Worm (Caenorhabditis elegans): ENCODE measurements around the gene srbc-71.

Gene srbc-71

DNA sequence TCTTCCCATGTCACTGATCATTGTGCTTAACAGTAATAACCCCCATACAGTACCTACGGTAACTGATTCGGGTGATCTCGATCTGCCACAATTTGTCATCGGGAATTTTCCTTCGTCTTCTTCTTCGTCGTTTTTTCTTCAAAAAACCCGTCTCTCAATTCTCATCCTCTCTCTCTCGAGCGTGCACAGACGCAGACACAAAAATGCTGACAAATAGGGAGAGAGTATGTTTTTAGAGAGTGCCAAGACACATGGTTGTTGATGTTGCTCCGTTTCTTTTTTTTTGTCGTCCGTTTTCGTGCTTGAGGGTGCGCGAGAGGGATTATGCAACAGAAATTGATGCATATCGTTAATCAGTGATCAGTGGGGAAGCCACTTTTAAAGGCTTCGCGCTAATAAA lies 10.4 kb downstream of the srbc-71 start (continued):
- TF ChIP-seq egrh-3 (GFP tag; IDR thresholded peaks at IDR 0.05): no peak
- TF ChIP-seq ets-4 (GFP tag; optimal IDR thresholded peaks at IDR 0.05): no peak
- no peak for TF ChIP-seq F57A8.1 (GFP tag; optimal IDR thresholded peaks at IDR 0.05)
- no peak for TF ChIP-seq F23B12.7 (tag; optimal IDR thresholded peaks at IDR 0.05; ENCODE audit: insufficient read depth)
- no peak for TF ChIP-seq him-1 (tag; optimal IDR thresholded peaks at IDR 0.05)
- TF ChIP-seq K12H6.12 (tag; optimal IDR thresholded peaks at IDR 0.05): peak; percentile 76
- no peak for TF ChIP-seq rcor-1 (GFP tag; IDR thresholded peaks at IDR 0.05)
- TF ChIP-seq ztf-22 (GFP tag; optimal IDR thresholded peaks at IDR 0.05): no peak
- TF ChIP-seq somi-1 (GFP tag; optimal IDR thresholded peaks at IDR 0.05): no peak
- TF ChIP-seq bed-1 (GFP tag; IDR thresholded peaks at IDR 0.05): no peak
- 0 out of 2 replicates have a peak, but pooled peaks have one; percentile 43 for TF ChIP-seq egl-44 (GFP tag; IDR thresholded peaks at IDR 0.05)
- no peak for TF ChIP-seq lin-26 (GFP tag; IDR thresholded peaks at IDR 0.05)
- TF ChIP-seq cebp-1 (GFP tag; IDR thresholded peaks at IDR 0.05): no peak
- peak; percentile 36 for TF ChIP-seq cebp-1 (tag; optimal IDR thresholded peaks at IDR 0.05)
- TF ChIP-seq D2030.7 (GFP tag; IDR thresholded peaks at IDR 0.05): no peak

DNA sequence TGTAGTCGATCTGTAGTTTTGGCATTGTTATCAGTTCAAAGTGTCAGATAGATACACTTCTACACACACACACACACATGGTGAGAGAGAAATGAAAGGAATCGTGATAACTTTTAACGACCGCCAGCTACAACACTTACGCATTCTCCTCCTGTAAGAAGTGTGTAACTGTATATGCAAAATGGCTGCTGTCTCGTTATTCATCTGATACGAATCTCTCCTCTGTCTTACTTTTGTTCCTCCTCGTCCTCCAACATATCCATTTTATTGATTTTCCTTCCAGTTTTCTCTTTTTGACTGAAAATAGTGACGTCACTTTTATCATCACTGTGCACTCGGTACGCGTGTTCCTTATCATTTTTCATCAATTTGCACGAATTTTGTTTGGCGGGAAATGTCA lies 13.0 kb downstream of the srbc-71 start:
- TF ChIP-seq mcd-1 (GFP tag; IDR thresholded peaks at IDR 0.05) (no peak), nhr-80 (tag; optimal IDR thresholded peaks at IDR 0.05) (peak; percentile 54), atf-7 (tag; optimal IDR thresholded peaks at IDR 0.05) (peak; percentile 95)

DNA sequence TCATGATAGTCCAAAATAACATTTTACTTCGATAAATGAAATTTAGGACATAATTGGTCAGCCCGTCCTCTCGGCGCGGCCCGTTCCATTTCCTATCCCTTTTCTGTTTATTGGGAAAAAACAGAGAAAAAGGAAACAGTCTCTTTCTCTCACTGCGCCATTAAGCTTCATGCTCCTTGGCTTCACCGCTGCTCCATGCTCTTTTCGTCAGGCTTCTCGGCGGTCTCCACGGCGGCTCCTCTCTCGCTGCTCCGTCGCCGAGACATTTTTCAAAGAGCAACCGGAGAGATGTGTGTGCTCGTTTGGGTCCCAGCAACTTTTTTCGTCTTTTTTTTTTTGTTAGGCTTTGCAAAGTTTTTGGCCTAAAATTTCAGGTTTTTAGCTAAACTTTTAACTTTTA lies 14.9 kb downstream of the srbc-71 start:
- TF ChIP-seq snpc-3.4 (tag; optimal IDR thresholded peaks at IDR 0.05) (no peak), zfh-2 (GFP tag; conservative IDR thresholded peaks at IDR 0.05) (peak; percentile 90)

DNA sequence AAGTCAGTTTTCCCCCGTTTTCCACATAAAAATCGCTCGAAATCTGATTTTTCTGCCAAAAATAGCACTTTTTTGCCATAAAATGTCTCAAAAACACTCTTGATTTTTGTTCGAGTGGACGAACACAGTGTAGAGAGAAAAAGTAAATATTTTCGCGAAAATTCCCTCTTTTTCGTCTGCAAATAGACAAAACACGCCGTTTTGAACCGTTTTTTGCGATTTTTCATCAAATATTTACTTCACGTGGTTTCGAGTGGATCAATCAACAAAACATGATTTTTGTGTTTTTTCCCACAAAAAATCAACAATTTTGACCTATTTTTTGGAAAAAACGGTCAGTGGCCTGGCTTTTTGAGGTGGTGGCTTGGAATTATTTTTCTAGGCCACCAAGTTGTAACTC lies 16.7 kb downstream of the srbc-71 start:
- TF ChIP-seq attf-3 (GFP tag; conservative IDR thresholded peaks at IDR 0.05) (no peak), pha-4 (tag; optimal IDR thresholded peaks at IDR 0.05) (peak; percentile 45)

DNA sequence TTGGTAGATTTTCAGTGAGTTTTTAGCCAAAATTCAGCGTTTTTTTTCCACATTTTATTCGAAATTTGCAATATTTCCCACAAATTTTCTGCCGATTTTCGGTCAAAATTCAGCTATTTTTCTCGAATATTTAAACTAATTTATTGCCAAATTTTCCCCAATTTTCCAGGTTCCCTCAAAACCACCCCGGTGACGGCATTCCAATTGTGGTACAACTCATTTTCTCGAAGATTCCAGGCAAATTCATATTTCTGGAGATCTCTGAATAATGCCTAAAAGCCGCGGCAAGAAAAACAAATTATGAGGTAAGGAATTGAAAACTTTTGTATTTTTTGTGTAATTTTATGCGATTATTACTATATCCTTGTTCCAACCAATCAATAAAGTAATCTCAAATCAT lies 18.7 kb downstream of the srbc-71 start, which contains the start of gene osgn-1:
Gene osgn-1 (plus strand): TSS at position 301 of the 400 bp plus-strand sequence.
- TF ChIP-seq hmg-20 (GFP tag; IDR thresholded peaks at IDR 0.05): no peak
- no peak for TF ChIP-seq nhr-27 (tag; optimal IDR thresholded peaks at IDR 0.05)

DNA sequence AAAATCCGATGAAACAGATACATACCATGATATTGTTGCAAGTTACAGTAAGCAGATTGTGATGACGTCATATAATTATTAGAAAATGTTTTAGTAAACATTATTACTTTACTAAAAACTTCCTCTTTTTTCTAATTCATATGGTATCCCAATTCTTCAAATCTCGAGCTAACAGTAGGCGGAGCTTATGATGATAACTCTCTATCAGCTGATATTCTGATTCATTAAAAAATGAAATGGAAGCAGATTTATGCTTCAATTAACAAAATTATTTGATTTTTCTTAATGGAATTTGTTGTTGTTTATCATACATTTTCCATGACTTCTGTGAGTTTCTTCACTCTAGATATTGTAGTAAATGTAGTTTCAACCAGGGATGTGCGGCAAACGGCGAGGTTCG lies 21.5 kb downstream of the srbc-71 start, which contains the start of gene pax-2:
Gene pax-2 (minus strand): TSS at position 101 of the 400 bp plus-strand sequence.
- no peak for TF ChIP-seq tbp1 (GFP tag; optimal IDR thresholded peaks at IDR 0.05)
- no peak for TF ChIP-seq F37B4.10 (GFP tag; IDR thresholded peaks at IDR 0.05)
- TF ChIP-seq Y56A3A.18 (GFP tag; IDR thresholded peaks at IDR 0.05): no peak
- TF ChIP-seq him-1 (tag; optimal IDR thresholded peaks at IDR 0.05): no peak
- no peak for TF ChIP-seq F39B2.1 (GFP tag; IDR thresholded peaks at IDR 0.05)
- TF ChIP-seq fkh-3 (tag; optimal IDR thresholded peaks at IDR 0.05): no peak
- TF ChIP-seq mel-28 (tag; optimal IDR thresholded peaks at IDR 0.05; ENCODE audit: borderline replicate concordance): no peak
- TF ChIP-seq F49E8.2 (tag; optimal IDR thresholded peaks at IDR 0.05; ENCODE audit: insufficient read depth): no peak
- no peak for TF ChIP-seq pbrm-1 (GFP tag; IDR thresholded peaks at IDR 0.05)
- TF ChIP-seq C17E4.6 (GFP tag; IDR thresholded peaks at IDR 0.05): no peak
- TF ChIP-seq F57A8.1 (GFP tag; optimal IDR thresholded peaks at IDR 0.05): no peak
- no peak for TF ChIP-seq unc-130 (GFP tag; optimal IDR thresholded peaks at IDR 0.05)
- TF ChIP-seq mxl-1 (tag; optimal IDR thresholded peaks at IDR 0.05): no peak

Measured in whole organism, young adult.